Fruit fly (Drosophila melanogaster): ENCODE data around the gene CG7536.

DNA sequence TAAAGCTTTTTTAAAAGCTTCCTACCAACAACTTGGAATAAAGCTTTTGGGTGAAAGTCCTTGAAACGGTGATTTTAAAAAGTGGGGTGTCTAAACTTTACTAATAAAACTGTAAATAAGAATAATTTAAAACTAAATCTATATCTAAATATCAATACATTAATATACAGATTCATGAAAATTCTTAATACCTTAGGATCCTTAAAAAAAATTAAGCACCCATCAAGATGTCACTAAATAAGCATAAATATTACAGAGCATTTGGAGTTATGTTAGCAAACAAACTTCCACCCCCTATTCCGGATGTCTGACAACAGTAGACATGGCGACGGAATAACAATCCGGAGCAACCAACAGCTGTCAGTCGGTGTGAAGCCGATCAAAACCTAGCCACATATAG is 24.1 kb downstream of the CG7536 start, which contains the start of gene Dhc16F:
- TF ChIP-seq Snoo (tag; optimal IDR thresholded peaks at IDR 0.05), result no peak
- no peak for TF ChIP-seq rn (GFP tag; IDR thresholded peaks at IDR 0.05)
- no peak for TF ChIP-seq CG14655 (GFP tag; optimal IDR thresholded peaks at IDR 0.05)
- no peak for TF ChIP-seq CG4496 (GFP tag; IDR thresholded peaks at IDR 0.05)
